Worm (Caenorhabditis elegans): ENCODE data around the gene clec-80.
"Not testable (repeated sequence)": the region's sequence is repeated elsewhere in the genome, so short reads cannot be mapped to it uniquely, and the experiment has no call there.

clec-80 gene

DNA sequence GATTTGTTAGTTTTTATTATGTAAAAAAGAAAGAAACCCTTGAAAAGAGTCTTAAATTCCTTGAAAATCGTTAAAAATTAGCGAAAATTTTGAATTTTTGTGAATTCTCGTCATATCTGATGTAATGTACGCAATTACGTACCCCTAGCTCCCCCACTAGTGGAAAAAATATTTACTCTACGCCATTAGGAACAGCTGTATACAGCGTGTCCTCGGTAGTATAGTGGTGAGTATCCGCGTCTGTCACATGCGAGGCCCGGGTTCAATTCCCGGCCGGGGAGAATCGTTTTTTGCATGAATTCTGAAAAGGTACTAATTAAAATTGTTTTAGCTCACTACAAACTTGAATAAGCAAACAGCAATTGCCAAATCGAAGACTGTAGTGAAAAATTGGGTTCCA, 23.7 kb upstream of the clec-80 start:
- TF ChIP-seq fkh-6 (tag; optimal IDR thresholded peaks at IDR 0.05) (no peak), ceh-48 (tag; optimal IDR thresholded peaks at IDR 0.05) (no peak), ceh-14 (tag; optimal IDR thresholded peaks at IDR 0.05) (no peak)

DNA sequence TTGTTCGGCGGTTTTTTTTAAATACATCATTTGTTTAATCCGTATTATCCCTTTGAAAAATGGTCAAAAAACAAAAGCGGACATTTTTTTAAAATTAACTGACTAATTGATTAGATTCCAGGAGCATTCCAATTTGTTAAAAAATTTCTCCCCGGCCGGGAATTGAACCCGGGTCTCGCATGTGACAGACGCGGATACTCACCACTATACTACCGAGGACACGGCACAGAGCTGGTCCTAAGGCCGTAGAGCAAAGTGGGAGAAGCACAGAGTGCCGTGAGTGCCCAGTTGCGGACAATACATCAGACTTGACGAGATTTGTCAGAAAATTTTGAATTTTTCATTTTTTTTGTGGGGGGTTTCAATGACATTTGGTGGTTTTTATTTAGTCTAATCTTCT, 22.5 kb upstream of the clec-80 start:
- no peak for TF ChIP-seq Y22D7AL.16 (tag; optimal IDR thresholded peaks at IDR 0.05)
- peak; percentile 15 for TF ChIP-seq C08G9.2 (tag; optimal IDR thresholded peaks at IDR 0.05)
- peak; percentile 54 for TF ChIP-seq hlh-30 (tag; optimal IDR thresholded peaks at IDR 0.05; ENCODE audit: insufficient read depth)

DNA sequence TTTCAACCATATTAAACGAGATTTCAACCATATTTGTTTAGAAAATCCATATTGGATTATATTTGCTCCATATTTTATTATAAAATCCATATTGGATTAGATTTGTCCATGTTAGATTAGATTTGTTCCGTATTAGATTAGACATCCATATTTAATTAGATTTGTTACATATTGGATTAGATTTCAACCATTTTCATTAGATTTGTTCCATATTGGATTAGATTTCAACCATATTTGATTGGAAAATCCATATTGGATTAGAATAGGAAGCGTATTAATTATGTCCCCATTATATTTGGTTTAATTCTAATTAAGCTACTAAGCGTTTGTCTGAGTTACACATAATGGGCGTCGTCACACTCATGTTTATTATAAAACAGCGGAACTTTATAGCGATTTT, 22.0 kb upstream of the clec-80 start, which contains the start of gene Y54G2A.44:
Gene Y54G2A.44 (plus strand): TSS at position 301 of the 400 bp plus-strand sequence.
- not testable (repeated sequence) for TF ChIP-seq F13H6.1, ceh-24, che-1 (tag; optimal IDR thresholded peaks at IDR 0.05)

DNA sequence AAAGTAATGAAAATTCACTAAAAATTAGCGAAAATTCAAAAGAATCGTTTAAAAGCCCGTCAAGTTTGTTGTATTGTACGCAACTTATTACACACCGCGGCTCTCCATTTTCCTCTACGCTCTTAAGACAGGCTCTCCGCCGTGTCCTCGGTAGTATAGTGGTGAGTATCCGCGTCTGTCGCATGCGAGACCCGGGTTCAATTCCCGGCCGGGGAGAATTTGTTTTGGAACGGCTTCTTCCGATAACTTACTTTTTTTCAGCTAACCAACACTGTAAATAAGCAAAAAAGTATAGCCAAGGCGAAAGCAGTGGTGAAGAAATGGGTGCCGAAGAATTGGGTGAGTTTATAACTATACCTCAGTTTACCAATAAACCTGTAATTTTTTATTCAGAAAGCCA, 21.4 kb upstream of the clec-80 start:
- TF ChIP-seq ceh-19 (GFP tag; optimal IDR thresholded peaks at IDR 0.05) = no peak
- no peak for TF ChIP-seq sdc-2 (tag; optimal IDR thresholded peaks at IDR 0.05)
- no peak for TF ChIP-seq ahr-1 (tag; optimal IDR thresholded peaks at IDR 0.05)
- no peak for TF ChIP-seq pqm-1 (tag; optimal IDR thresholded peaks at IDR 0.05)
- no peak for TF ChIP-seq nfya-1 (tag; optimal IDR thresholded peaks at IDR 0.05)
- no peak for TF ChIP-seq pag-3 (tag; optimal IDR thresholded peaks at IDR 0.05; ENCODE audit: borderline replicate concordance)
- no peak for TF ChIP-seq F13H6.1 (tag; optimal IDR thresholded peaks at IDR 0.05)
- TF ChIP-seq madf-2 (tag; optimal IDR thresholded peaks at IDR 0.05) = no peak
- TF ChIP-seq pha-4 (tag; optimal IDR thresholded peaks at IDR 0.05) = no peak
- TF ChIP-seq ceh-2 (tag; optimal IDR thresholded peaks at IDR 0.05) = no peak
- peak; percentile 29 for TF ChIP-seq nhr-232 (tag; optimal IDR thresholded peaks at IDR 0.05)
- TF ChIP-seq fax-1 (tag; optimal IDR thresholded peaks at IDR 0.05) = no peak
- TF ChIP-seq ceh-22 (tag; optimal IDR thresholded peaks at IDR 0.05) = no peak
- TF ChIP-seq ceh-9 (tag; optimal IDR thresholded peaks at IDR 0.05) = no peak
- TF ChIP-seq ceh-45 (GFP tag; IDR thresholded peaks at IDR 0.05) = no peak
- TF ChIP-seq Y22D7AL.16 (tag; optimal IDR thresholded peaks at IDR 0.05) = no peak
- no peak for TF ChIP-seq nhr-11 (tag; optimal IDR thresholded peaks at IDR 0.05)
- TF ChIP-seq sox-4 (tag; optimal IDR thresholded peaks at IDR 0.05) = no peak
- TF ChIP-seq zip-5 (tag; optimal IDR thresholded peaks at IDR 0.05) = no peak
- no peak for TF ChIP-seq ceh-24 (tag; optimal IDR thresholded peaks at IDR 0.05)
- TF ChIP-seq che-1 (tag; optimal IDR thresholded peaks at IDR 0.05) = peak; percentile 4
- no peak for TF ChIP-seq hlh-15 (tag; optimal IDR thresholded peaks at IDR 0.05)
- TF ChIP-seq tbx-2 (tag; optimal IDR thresholded peaks at IDR 0.05) = peak; percentile 7
- no peak for TF ChIP-seq hlh-30 (tag; optimal IDR thresholded peaks at IDR 0.05; ENCODE audit: insufficient read depth)
- no peak for TF ChIP-seq T23F11.4 (GFP tag; optimal IDR thresholded peaks at IDR 0.05)
- TF ChIP-seq gmeb-2 (tag; optimal IDR thresholded peaks at IDR 0.05) = peak; percentile 14
- no peak for TF ChIP-seq tbx-7 (tag; optimal IDR thresholded peaks at IDR 0.05)
- TF ChIP-seq syd-9 (tag; optimal IDR thresholded peaks at IDR 0.05) = no peak
- TF ChIP-seq ttx-3 (tag; optimal IDR thresholded peaks at IDR 0.05) = no peak
- TF ChIP-seq ceh-30 (tag; optimal IDR thresholded peaks at IDR 0.05) = no peak
- TF ChIP-seq ets-4 (tag; optimal IDR thresholded peaks at IDR 0.05) = no peak
- TF ChIP-seq hlh-8 (tag; optimal IDR thresholded peaks at IDR 0.05) = no peak
- TF ChIP-seq unc-42 (tag; optimal IDR thresholded peaks at IDR 0.05) = no peak
- no peak for TF ChIP-seq lim-6 (tag; optimal IDR thresholded peaks at IDR 0.05)
- TF ChIP-seq pros-1 (tag; optimal IDR thresholded peaks at IDR 0.05) = no peak
- no peak for TF ChIP-seq ceh-48 (tag; optimal IDR thresholded peaks at IDR 0.05)
- TF ChIP-seq elt-4 (tag; optimal IDR thresholded peaks at IDR 0.05) = no peak
- TF ChIP-seq mec-3 (tag; optimal IDR thresholded peaks at IDR 0.05; ENCODE audit: borderline replicate concordance) = no peak
- TF ChIP-seq ceh-6 (GFP tag; optimal IDR thresholded peaks at IDR 0.05) = peak; percentile 38
- peak; percentile 32 for TF ChIP-seq C38D4.7 (GFP tag; optimal IDR thresholded peaks at IDR 0.05)
- TF ChIP-seq C08G9.2 (tag; optimal IDR thresholded peaks at IDR 0.05) = peak; percentile 46

Measured in whole organism, late embryonic.